Worm (Caenorhabditis elegans) whole organism, late embryonic: ENCODE data around the gene gcy-7.

Source experiments
- hlh-15 ChIP-seq: sonication (generic microtip); optimal IDR thresholded peaks from 2 replicates; lab custom pipeline; 2016; ENCODE audit warnings: missing genetic modification characterization, missing compliant biosample characterization
- unc-42 ChIP-seq: sonication (generic microtip); optimal IDR thresholded peaks from 2 replicates; lab custom pipeline; 2016; ENCODE audit warnings: missing genotype, missing genetic modification characterization, missing compliant biosample characterization
- ztf-16 ChIP-seq: sonication (generic microtip); optimal IDR thresholded peaks from 2 replicates; lab custom pipeline; 2017; ENCODE audit warnings: missing genetic modification characterization, missing compliant biosample characterization

DNA sequence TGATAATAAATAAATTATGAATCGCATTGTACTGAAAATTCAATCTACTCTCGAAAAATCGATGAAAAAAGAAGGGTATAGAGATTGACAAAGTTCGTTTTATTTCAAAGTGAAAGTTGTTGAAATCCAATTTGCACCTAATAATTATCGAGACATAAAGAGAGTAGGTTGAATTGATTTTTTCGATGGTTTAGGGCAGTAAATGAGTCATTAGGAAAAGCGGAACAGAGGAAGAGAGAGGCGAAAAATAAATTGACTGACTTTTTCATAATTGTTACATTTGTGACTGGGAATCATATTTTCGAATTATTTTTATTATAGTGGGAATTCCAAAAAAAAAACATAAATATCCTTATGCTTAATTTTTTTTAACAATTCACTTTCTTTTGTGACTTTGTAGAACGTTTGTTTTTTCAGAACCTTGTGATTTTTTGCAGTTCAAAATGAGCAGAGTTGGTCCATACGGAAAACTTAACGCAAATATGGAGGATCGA, 7.2 kb downstream of the gcy-7 start, which contains the start of the genes pho-6 and F52E1.3:
- TF ChIP-seq hlh-15 (tag; lab: Kevin White, UChicago) = no peak
- no peak for TF ChIP-seq ztf-16 (tag; lab: Kevin White, UChicago)
- no peak for TF ChIP-seq unc-42 (tag; lab: Kevin White, UChicago)
